Worm (Caenorhabditis elegans) whole organism, L3 larva: ENCODE data around the gene srw-137.

Source experiments
- R02D3.7 ChIP-seq: fragments of 150-350 bp; optimal IDR thresholded peaks from 2 replicates; lab custom pipeline; 2014; ENCODE audit warnings: missing biosample characterization, missing genetic modification characterization
- ZK546.5 ChIP-seq: sonication (generic microtip); optimal IDR thresholded peaks from 2 replicates; lab custom pipeline; 2017; ENCODE audit warnings: missing biosample characterization, missing genetic modification characterization
- aly-2 ChIP-seq: fragments of 150-350 bp; optimal IDR thresholded peaks from 2 replicates; lab custom pipeline; 2014; ENCODE audit warnings: missing biosample characterization, missing genetic modification characterization
- ama-1 ChIP-seq: fragments of 150-350 bp; optimal IDR thresholded peaks from 2 replicates; lab custom pipeline; 2018
- ceh-16 ChIP-seq: sonication (generic microtip); optimal IDR thresholded peaks from 2 replicates; lab custom pipeline; 2017; ENCODE audit warnings: missing biosample characterization, missing genetic modification characterization
- ceh-28 ChIP-seq: fragments of 150-350 bp; optimal IDR thresholded peaks from 2 replicates; lab custom pipeline; 2014; ENCODE audit warnings: missing biosample characterization, missing genetic modification reagents, missing genetic modification characterization
- ceh-82 ChIP-seq: fragments of 150-350 bp; optimal IDR thresholded peaks from 2 replicates; lab custom pipeline; 2014; ENCODE audit warnings: missing biosample characterization, missing genetic modification characterization
- ceh-9 ChIP-seq: sonication (generic microtip); optimal IDR thresholded peaks from 2 replicates; lab custom pipeline; 2018; ENCODE audit warnings: missing biosample characterization, missing genetic modification characterization
- daf-12 ChIP-seq: fragments of 150-350 bp; optimal IDR thresholded peaks from 2 replicates; lab custom pipeline; 2014; ENCODE audit warnings: missing biosample characterization, missing genetic modification reagents, missing genetic modification characterization
- egl-27 ChIP-seq: sonication (generic microtip); optimal IDR thresholded peaks from 4 replicates; lab custom pipeline; 2017; ENCODE audit warnings: missing biosample characterization, missing genetic modification reagents, missing genetic modification characterization
- egl-5 ChIP-seq: fragments of 150-350 bp; optimal IDR thresholded peaks from 2 replicates; lab custom pipeline; 2017; ENCODE audit warnings: missing biosample characterization, missing genetic modification reagents, missing genetic modification characterization, inconsistent platforms
- elt-1 ChIP-seq: fragments of 150-350 bp; optimal IDR thresholded peaks from 2 replicates; lab custom pipeline; 2014; ENCODE audit warnings: missing biosample characterization, missing genetic modification characterization
- elt-2 ChIP-seq: sonication (generic microtip); optimal IDR thresholded peaks from 2 replicates; lab custom pipeline; 2016; ENCODE audit warnings: missing genetic modification reagents, mild to moderate bottlenecking, missing genetic modification characterization, missing compliant biosample characterization
- elt-3 ChIP-seq, 3 experiments: fragments of 150-350 bp in 1 of 3; sonication (generic microtip) in 2 of 3; optimal IDR thresholded peaks; 2 replicates in 2 of 3; 4 replicates in 1 of 3; lab custom pipeline; 2014 to 2017; ENCODE audit warnings: missing biosample characterization in 3 of 3, missing genetic modification characterization in 3 of 3
- eor-1 ChIP-seq, 2 experiments: fragments of 150-350 bp; optimal IDR thresholded peaks; 2 replicates each; lab custom pipeline; 2014 to 2018; ENCODE audit warnings: missing biosample characterization in 2 of 2, missing genetic modification characterization in 2 of 2
- fkh-10 ChIP-seq: sonication (generic microtip); optimal IDR thresholded peaks from 2 replicates; lab custom pipeline; 2017; ENCODE audit warnings: missing biosample characterization, missing genetic modification reagents, missing genetic modification characterization
- fos-1 ChIP-seq: fragments of 150-350 bp; optimal IDR thresholded peaks from 2 replicates; lab custom pipeline; 2014; ENCODE audit warnings: missing biosample characterization, missing genetic modification characterization
- jun-1 ChIP-seq: fragments of 150-350 bp; optimal IDR thresholded peaks from 2 replicates; lab custom pipeline; 2014; ENCODE audit warnings: missing biosample characterization, missing genetic modification reagents, missing genetic modification characterization
- lin-15B ChIP-seq: fragments of 150-350 bp; optimal IDR thresholded peaks from 2 replicates; lab custom pipeline; 2014; ENCODE audit warnings: missing biosample characterization, missing genetic modification characterization
- lin-39 ChIP-seq: fragments of 150-350 bp; optimal IDR thresholded peaks from 2 replicates; lab custom pipeline; 2018; ENCODE audit warnings: missing biosample characterization, missing genetic modification reagents, missing genetic modification characterization
- mml-1 ChIP-seq: fragments of 150-350 bp; sonication (generic microtip); optimal IDR thresholded peaks from 3 replicates; lab custom pipeline; 2014; ENCODE audit warnings: missing biosample characterization, missing genetic modification characterization
- nfya-1 ChIP-seq: sonication (generic microtip); optimal IDR thresholded peaks from 2 replicates; lab custom pipeline; 2017; ENCODE audit warnings: missing genetic modification characterization, mild to moderate bottlenecking, missing compliant biosample characterization, antibody characterized with exemption, moderate library complexity; ENCODE audit not compliant: insufficient read depth
- nhr-11 ChIP-seq: fragments of 150-350 bp; optimal IDR thresholded peaks from 2 replicates; lab custom pipeline; 2014; ENCODE audit warnings: missing biosample characterization, missing genetic modification characterization
- nhr-12 ChIP-seq: fragments of 150-350 bp; optimal IDR thresholded peaks from 2 replicates; lab custom pipeline; 2014; ENCODE audit warnings: missing biosample characterization, missing genetic modification characterization
- nhr-25 ChIP-seq: sonication (generic microtip); optimal IDR thresholded peaks from 2 replicates; lab custom pipeline; 2017; ENCODE audit warnings: missing biosample characterization, missing genetic modification characterization
- nhr-28 ChIP-seq: fragments of 150-350 bp; optimal IDR thresholded peaks from 2 replicates; lab custom pipeline; 2014; ENCODE audit warnings: missing biosample characterization, missing genetic modification characterization
- nhr-43 ChIP-seq: sonication (generic microtip); optimal IDR thresholded peaks from 2 replicates; lab custom pipeline; 2016; ENCODE audit warnings: mild to moderate bottlenecking, missing genetic modification characterization, missing compliant biosample characterization; ENCODE audit not compliant: poor library complexity, severe bottlenecking
- nhr-67 ChIP-seq: fragments of 150-350 bp; optimal IDR thresholded peaks from 2 replicates; lab custom pipeline; 2014; ENCODE audit warnings: missing biosample characterization, missing genetic modification characterization
- pha-4 ChIP-seq: fragments of 150-350 bp; optimal IDR thresholded peaks from 2 replicates; lab custom pipeline; 2014; ENCODE audit warnings: missing biosample characterization, missing genetic modification reagents, missing genetic modification characterization
- pqm-1 ChIP-seq: fragments of 150-350 bp; optimal IDR thresholded peaks from 2 replicates; lab custom pipeline; 2017; ENCODE audit warnings: missing biosample characterization, missing genetic modification characterization, inconsistent platforms
- sea-2 ChIP-seq: fragments of 150-350 bp; sonication (generic microtip); optimal IDR thresholded peaks from 4 replicates; lab custom pipeline; 2014; ENCODE audit warnings: missing biosample characterization, missing genetic modification reagents, missing genetic modification characterization
- skn-1 ChIP-seq: fragments of 150-350 bp; optimal IDR thresholded peaks from 2 replicates; lab custom pipeline; 2014; ENCODE audit warnings: missing biosample characterization, missing genetic modification characterization
- tbx-2 ChIP-seq: sonication (generic microtip); optimal IDR thresholded peaks from 2 replicates; lab custom pipeline; 2016; ENCODE audit warnings: mild to moderate bottlenecking, missing genetic modification characterization, missing compliant biosample characterization
- zag-1 ChIP-seq: fragments of 150-350 bp; optimal IDR thresholded peaks from 2 replicates; lab custom pipeline; 2014; ENCODE audit warnings: missing biosample characterization, missing genetic modification characterization
- ztf-11 ChIP-seq: fragments of 150-350 bp; optimal IDR thresholded peaks from 2 replicates; lab custom pipeline; 2014; ENCODE audit warnings: missing biosample characterization, missing genetic modification characterization
- ztf-4 ChIP-seq: fragments of 150-350 bp; optimal IDR thresholded peaks from 2 replicates; lab custom pipeline; 2014; ENCODE audit warnings: missing biosample characterization, missing genetic modification characterization

The srw-137 gene

DNA sequence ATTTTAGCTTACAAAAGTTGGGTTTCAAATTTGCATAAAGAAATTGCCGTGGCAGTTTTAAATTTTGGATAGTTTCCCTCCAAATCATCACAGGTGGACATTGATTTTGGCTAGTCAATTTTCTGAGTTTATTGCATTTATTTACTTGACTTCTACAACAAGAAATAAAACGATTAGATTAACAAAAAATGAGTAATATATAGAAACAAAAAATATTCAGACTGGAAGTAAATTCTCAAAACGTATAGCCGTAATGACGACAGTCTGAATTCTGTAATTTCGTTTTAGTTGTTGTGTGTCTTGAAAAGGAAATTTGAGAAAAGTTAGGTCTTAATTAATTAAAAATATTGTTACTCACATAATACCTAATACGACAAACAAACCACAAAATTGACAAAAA is 5.3 kb downstream of the srw-137 start, which contains the start of gene srw-141:
Gene srw-141 (minus strand): TSS at position 101 of the 400 bp plus-strand sequence.
- TF ChIP-seq egl-5 (no peak), nhr-11 (tag; lab: Kevin White, UChicago) (no peak), fos-1 (tag; lab: Kevin White, UChicago) (no peak), ceh-82 (tag; lab: Kevin White, UChicago) (no peak), ztf-11 (no peak), nhr-28 (tag; lab: Kevin White, UChicago) (no peak), elt-3 (tag; optimal IDR thresholded peaks at IDR 0.05; lab: Kevin White, UChicago) (no peak), nfya-1 (tag; lab: Kevin White, UChicago) (no peak), pha-4 (tag; lab: Kevin White, UChicago) (no peak), ama-1 (lab: Kevin White, UChicago) (no peak), ceh-28 (tag; lab: Kevin White, UChicago) (no peak)
- TF ChIP-seq, all 47 proteins: peak for 0

DNA sequence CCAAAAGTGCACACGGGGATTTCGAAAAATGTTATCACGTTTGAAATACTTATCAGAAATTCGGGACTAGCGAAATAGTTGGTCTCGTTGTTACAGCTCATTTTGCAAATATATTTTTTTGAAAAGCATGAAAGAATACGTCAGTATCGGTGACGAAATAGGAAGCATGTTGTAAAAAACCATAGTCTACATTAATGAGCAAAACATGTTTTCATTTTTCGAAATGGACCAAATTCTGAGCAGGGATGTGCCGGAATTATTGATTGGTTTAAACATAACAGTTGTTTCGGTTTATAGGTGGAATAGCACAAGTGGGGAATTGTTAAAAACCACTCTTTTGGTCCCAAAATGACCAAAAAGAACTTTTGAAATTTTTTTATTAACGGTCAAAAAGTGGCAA is 9.7 kb downstream of the srw-137 start, which contains the start of gene srh-247:
Gene srh-247 (minus strand): TSS at position 101 of the 400 bp plus-strand sequence.
- no peak for TF ChIP-seq ama-1 (lab: Kevin White, UChicago)
- no peak for TF ChIP-seq skn-1 (tag; lab: Kevin White, UChicago)
- TF ChIP-seq ztf-11, result no peak
- TF ChIP-seq ZK546.5 (tag; lab: Kevin White, UChicago), result no peak
- TF ChIP-seq ztf-4 (tag; lab: Kevin White, UChicago), result no peak
- no peak for TF ChIP-seq R02D3.7 (tag; lab: Kevin White, UChicago)
- TF ChIP-seq ceh-9 (tag; lab: Kevin White, UChicago), result no peak
- no peak for TF ChIP-seq lin-15B
- no peak for TF ChIP-seq tbx-2 (tag; lab: Kevin White, UChicago)
- TF ChIP-seq lin-39 (tag; lab: Kevin White, UChicago), result no peak
- TF ChIP-seq sea-2, result no peak
- no peak for TF ChIP-seq ceh-16 (tag; lab: Kevin White, UChicago)
- TF ChIP-seq elt-1 (tag; lab: Kevin White, UChicago), result no peak
- no peak for TF ChIP-seq daf-12 (tag; lab: Kevin White, UChicago)

ce11 chrV:2931252-2931651 is 12.5 kb downstream of the srw-137 start, which contains the start of gene C31B8.1:
TSS of gene C31B8.1 (plus strand) at chrV:2931552.
- TF ChIP-seq ceh-9 (tag; lab: Kevin White, UChicago) (no peak), ztf-11 (no peak), sea-2 (no peak), nhr-67 (tag; lab: Kevin White, UChicago) (no peak), aly-2 (tag; lab: Kevin White, UChicago) (no peak), eor-1 (tag; optimal IDR thresholded peaks at IDR 0.05; lab: Kevin White, UChicago) (no peak), nhr-12 (tag; lab: Kevin White, UChicago) (no peak), nhr-25 (tag; lab: Kevin White, UChicago) (no peak), nfya-1 (tag; lab: Kevin White, UChicago) (no peak), ceh-16 (tag; lab: Kevin White, UChicago) (no peak), nhr-43 (no peak), fkh-10 (GFP tag; lab: Kevin White, UChicago) (no peak), egl-27 (tag; lab: Kevin White, UChicago) (no peak), zag-1 (tag; lab: Kevin White, UChicago) (no peak), elt-2 (tag; lab: Kevin White, UChicago) (no peak), mml-1 (tag; lab: Kevin White, UChicago) (no peak), jun-1 (tag; lab: Kevin White, UChicago) (no peak)

DNA sequence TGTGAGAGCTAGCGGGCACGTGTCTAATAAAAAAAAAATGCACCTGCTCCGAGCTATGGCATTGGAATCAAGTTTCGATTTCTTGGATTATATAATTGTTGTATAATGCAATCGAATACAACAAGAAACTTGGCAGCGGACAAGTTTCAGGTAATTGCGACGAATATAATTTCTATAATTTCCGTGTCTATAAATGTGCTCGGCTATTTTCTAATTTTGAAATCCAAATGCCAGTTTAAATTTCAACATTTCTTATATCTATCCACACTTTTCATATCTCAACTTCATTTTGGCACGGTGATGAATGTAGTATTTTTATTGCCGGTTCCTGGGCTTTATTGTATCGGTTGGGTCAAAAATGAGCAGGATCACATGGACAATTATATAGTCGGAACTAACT is 14.0 kb downstream of the srw-137 start, which contains the start of gene C31B8.16:
Gene C31B8.16 (plus strand): TSS at position 301 of the 400 bp plus-strand sequence.
- TF ChIP-seq pqm-1 (tag; lab: Kevin White, UChicago), result no peak
- no peak for TF ChIP-seq nfya-1 (tag; lab: Kevin White, UChicago)
- TF ChIP-seq elt-3 (tag; optimal IDR thresholded peaks at IDR 0.05; lab: Kevin White, UChicago), result no peak
- TF ChIP-seq nhr-67 (tag; lab: Kevin White, UChicago), result no peak
- no peak for TF ChIP-seq tbx-2 (tag; lab: Kevin White, UChicago)
- no peak for TF ChIP-seq fkh-10 (GFP tag; lab: Kevin White, UChicago)
- TF ChIP-seq nhr-28 (tag; lab: Kevin White, UChicago), result no peak
- TF ChIP-seq ZK546.5 (tag; lab: Kevin White, UChicago), result no peak
- no peak for TF ChIP-seq lin-39 (tag; lab: Kevin White, UChicago)
- TF ChIP-seq, all 47 proteins: peak for 0
